Worm (Caenorhabditis elegans) whole organism, L2 larva: ENCODE data around the gene cmtr-2.

Experiments used
- C34F6.9 ChIP-seq: fragments of 150-350 bp; optimal IDR thresholded peaks from 2 replicates; lab custom pipeline; 2014; ENCODE audit warnings: missing biosample characterization, missing genetic modification characterization
- R02D3.7 ChIP-seq: fragments of 150-350 bp; optimal IDR thresholded peaks from 2 replicates; lab custom pipeline; 2014; ENCODE audit warnings: missing biosample characterization, missing genetic modification characterization
- alr-1 ChIP-seq: fragments of 150-350 bp; optimal IDR thresholded peaks from 2 replicates; lab custom pipeline; 2014; ENCODE audit warnings: missing biosample characterization, missing genetic modification characterization
- ama-1 ChIP-seq: fragments of 150-350 bp; optimal IDR thresholded peaks from 2 replicates; lab custom pipeline; 2018; ENCODE audit warnings: inconsistent platforms
- blmp-1 ChIP-seq: sonication (generic microtip); optimal IDR thresholded peaks from 2 replicates; lab custom pipeline; 2017; ENCODE audit warnings: missing genetic modification characterization, mild to moderate bottlenecking, missing compliant biosample characterization, antibody characterized with exemption, moderate library complexity; ENCODE audit not compliant: insufficient read depth
- crh-2 ChIP-seq: sonication (generic microtip); optimal IDR thresholded peaks from 2 replicates; lab custom pipeline; 2017; ENCODE audit warnings: missing biosample characterization, missing genetic modification characterization
- dmd-4 ChIP-seq: sonication (generic microtip); optimal IDR thresholded peaks from 2 replicates; lab custom pipeline; 2017; ENCODE audit warnings: missing biosample characterization, missing genetic modification characterization
- egl-27 ChIP-seq: sonication (generic microtip); optimal IDR thresholded peaks from 3 replicates; lab custom pipeline; 2017; ENCODE audit warnings: missing biosample characterization, missing genetic modification reagents, missing genetic modification characterization
- elt-3 ChIP-seq: sonication (generic microtip); optimal IDR thresholded peaks from 2 replicates; lab custom pipeline; 2017; ENCODE audit warnings: missing biosample characterization, missing genetic modification characterization
- fos-1 ChIP-seq: fragments of 150-350 bp; optimal IDR thresholded peaks from 2 replicates; lab custom pipeline; 2014; ENCODE audit warnings: missing biosample characterization, missing genetic modification characterization
- lin-11 ChIP-seq: fragments of 150-350 bp; sonication (generic microtip); optimal IDR thresholded peaks from 2 replicates; lab custom pipeline; 2014; ENCODE audit warnings: missing biosample characterization, missing genetic modification characterization, inconsistent platforms, mixed read lengths
- lin-13 ChIP-seq: fragments of 150-350 bp; optimal IDR thresholded peaks from 2 replicates; lab custom pipeline; 2014; ENCODE audit warnings: missing biosample characterization, missing genetic modification reagents, missing genetic modification characterization
- lsy-2 ChIP-seq, 2 experiments: fragments of 150-350 bp in 1 of 2; sonication (generic microtip) in 1 of 2; optimal IDR thresholded peaks; 2 replicates each; lab custom pipeline; 2014 to 2017; ENCODE audit warnings: missing biosample characterization in 2 of 2, missing genetic modification characterization in 2 of 2
- mbf-1 ChIP-seq: sonication (generic microtip); optimal IDR thresholded peaks from 2 replicates; lab custom pipeline; 2017; ENCODE audit warnings: missing biosample characterization, missing genetic modification characterization
- mdl-1 ChIP-seq, 2 experiments: fragments of 150-350 bp in 1 of 2; sonication (generic microtip) in 1 of 2; optimal IDR thresholded peaks; 2 replicates each; lab custom pipeline; 2017; ENCODE audit warnings: missing biosample characterization in 2 of 2, missing genetic modification characterization in 2 of 2
- nhr-11 ChIP-seq: fragments of 150-350 bp; optimal IDR thresholded peaks from 2 replicates; lab custom pipeline; 2014; ENCODE audit warnings: missing biosample characterization, missing genetic modification characterization
- nhr-129 ChIP-seq: fragments of 150-350 bp; optimal IDR thresholded peaks from 2 replicates; lab custom pipeline; 2014; ENCODE audit warnings: missing biosample characterization, missing genetic modification characterization
- nhr-23 ChIP-seq: fragments of 150-350 bp; optimal IDR thresholded peaks from 2 replicates; lab custom pipeline; 2014; ENCODE audit warnings: missing biosample characterization, missing genetic modification reagents, missing genetic modification characterization
- nhr-25 ChIP-seq: fragments of 150-350 bp; sonication (generic microtip); optimal IDR thresholded peaks from 3 replicates; lab custom pipeline; 2014; ENCODE audit warnings: missing biosample characterization, missing genetic modification characterization
- nhr-6 ChIP-seq: fragments of 150-350 bp; optimal IDR thresholded peaks from 2 replicates; lab custom pipeline; 2014; ENCODE audit warnings: missing biosample characterization, missing genetic modification characterization
- nhr-77 ChIP-seq: fragments of 150-350 bp; optimal IDR thresholded peaks from 2 replicates; lab custom pipeline; 2014; ENCODE audit warnings: missing biosample characterization, missing genetic modification characterization
- peb-1 ChIP-seq: fragments of 150-350 bp; optimal IDR thresholded peaks from 2 replicates; lab custom pipeline; 2014; ENCODE audit warnings: missing biosample characterization, missing genetic modification characterization
- sem-4 ChIP-seq: fragments of 150-350 bp; optimal IDR thresholded peaks from 2 replicates; lab custom pipeline; 2014; ENCODE audit warnings: missing biosample characterization, missing genetic modification reagents, missing genetic modification characterization
- sma-3 ChIP-seq: sonication (generic microtip); optimal IDR thresholded peaks from 2 replicates; lab custom pipeline; 2016; ENCODE audit warnings: missing genetic modification reagents, missing genetic modification characterization, missing compliant biosample characterization
- sma-9 ChIP-seq, 2 experiments: fragments of 150-350 bp in 1 of 2; sonication (generic microtip) in 1 of 2; optimal IDR thresholded peaks; 2 replicates each; lab custom pipeline; 2014 to 2016; ENCODE audit warnings: missing genetic modification characterization in 2 of 2, mild to moderate bottlenecking in 1 of 2, missing biosample characterization in 1 of 2, missing compliant biosample characterization in 1 of 2, missing genetic modification reagents in 1 of 2, moderate library complexity in 1 of 2
- snpc-4 ChIP-seq: fragments of 150-350 bp; optimal IDR thresholded peaks from 2 replicates; lab custom pipeline; 2014; ENCODE audit warnings: missing biosample characterization, missing genetic modification characterization
- unc-39 ChIP-seq: fragments of 150-350 bp; optimal IDR thresholded peaks from 2 replicates; lab custom pipeline; 2014; ENCODE audit warnings: missing biosample characterization, missing genetic modification characterization
- unc-55 ChIP-seq: fragments of 150-350 bp; sonication (generic microtip); optimal IDR thresholded peaks from 3 replicates; lab custom pipeline; 2014; ENCODE audit warnings: missing biosample characterization, missing genetic modification reagents, missing genetic modification characterization
- ztf-1 ChIP-seq: fragments of 200-800 bp; sonication (Bioruptor generic); conservative IDR thresholded peaks from 2 replicates; pipeline ENCODE4 v1.3.6; 2022; ENCODE audit warnings: missing genetic modification characterization, missing compliant biosample characterization
- ztf-11 ChIP-seq: sonication (generic microtip); optimal IDR thresholded peaks from 2 replicates; lab custom pipeline; 2017; ENCODE audit warnings: missing biosample characterization, missing genetic modification characterization

The cmtr-2 gene

DNA sequence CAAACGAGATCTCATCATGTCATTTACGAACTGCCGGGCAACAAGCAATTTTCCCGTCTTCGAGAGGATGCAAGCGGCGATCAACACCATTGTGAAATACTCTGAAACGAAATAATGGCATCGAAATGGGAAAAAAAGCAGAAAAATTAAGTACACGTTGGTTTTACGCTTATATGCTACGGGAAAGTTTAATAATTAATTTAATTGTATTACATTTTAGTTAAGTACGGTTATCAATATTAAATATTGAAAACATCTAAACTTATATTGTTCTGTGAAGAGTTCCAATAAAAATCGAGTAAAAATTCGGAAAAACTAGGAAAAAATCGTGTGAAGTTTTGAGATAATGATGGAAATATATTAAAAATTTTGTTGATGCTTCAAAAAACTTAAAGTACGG is 9.7 kb downstream of the cmtr-2 start, which contains the start of gene copd-1:
Gene copd-1, minus strand, starts transcription at position 101 of the 400 bp plus-strand sequence.
- no peak for TF ChIP-seq peb-1 (tag; lab: Kevin White, UChicago)
- TF ChIP-seq ztf-1 (GFP tag; lab: Robert Waterston, UW) = no peak
- no peak for TF ChIP-seq elt-3
- TF ChIP-seq lin-13 (GFP tag; lab: Kevin White, UChicago) = no peak
- TF ChIP-seq sem-4 (tag; lab: Kevin White, UChicago) = no peak
- TF ChIP-seq lin-11 (tag; lab: Kevin White, UChicago) = no peak
- TF ChIP-seq mbf-1 (tag; lab: Kevin White, UChicago) = no peak
- TF ChIP-seq alr-1 (tag; lab: Kevin White, UChicago) = no peak

DNA sequence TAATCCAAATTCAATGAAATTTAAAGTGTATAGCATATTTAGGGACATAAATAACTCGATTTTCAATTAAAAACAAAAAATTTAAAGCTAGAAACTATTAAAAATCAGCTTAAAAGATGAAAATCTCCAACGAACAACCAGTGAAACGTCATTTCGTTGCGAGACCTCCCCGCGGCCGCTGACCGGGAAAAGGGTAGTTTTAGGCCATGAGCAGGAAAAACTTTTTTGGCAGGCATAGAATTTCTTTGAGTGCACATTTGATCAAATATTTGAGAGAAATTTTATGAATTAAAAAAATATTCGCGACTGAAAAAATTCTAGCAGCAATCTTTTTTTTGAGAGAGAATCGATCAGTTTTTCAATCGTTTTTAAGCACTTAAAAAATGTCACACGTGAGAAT is 10.1 kb downstream of the cmtr-2 start:
- TF ChIP-seq ztf-11 = no peak
- TF ChIP-seq nhr-11 = no peak
- TF ChIP-seq unc-55 (GFP tag; lab: Kevin White, UChicago) = peak; percentile 75
- TF ChIP-seq nhr-25 (tag; lab: Kevin White, UChicago) = peak; percentile 10
- TF ChIP-seq lin-11 (tag; lab: Kevin White, UChicago) = peak; percentile 27
- TF ChIP-seq C34F6.9 (tag; lab: Kevin White, UChicago) = peak; percentile 68
- peak; percentile 99 for TF ChIP-seq crh-2 (tag; lab: Kevin White, UChicago)
- TF ChIP-seq sma-9 (GFP tag; optimal IDR thresholded peaks at IDR 0.05; lab: Kevin White, UChicago) = peak; percentile 9
- no peak for TF ChIP-seq sma-9 (tag; optimal IDR thresholded peaks at IDR 0.05; lab: Kevin White, UChicago)
- peak; percentile 13 for TF ChIP-seq fos-1
- TF ChIP-seq lsy-2 (tag; optimal IDR thresholded peaks at IDR 0.05; lab: Kevin White, UChicago) = peak in 1 of 2 experiments; percentile 78
- TF ChIP-seq sma-3 (GFP tag; lab: Kevin White, UChicago) = peak; percentile 5
- TF ChIP-seq lin-13 (GFP tag; lab: Kevin White, UChicago) = peak; percentile 6
- TF ChIP-seq nhr-23 (tag; lab: Kevin White, UChicago) = no peak

DNA sequence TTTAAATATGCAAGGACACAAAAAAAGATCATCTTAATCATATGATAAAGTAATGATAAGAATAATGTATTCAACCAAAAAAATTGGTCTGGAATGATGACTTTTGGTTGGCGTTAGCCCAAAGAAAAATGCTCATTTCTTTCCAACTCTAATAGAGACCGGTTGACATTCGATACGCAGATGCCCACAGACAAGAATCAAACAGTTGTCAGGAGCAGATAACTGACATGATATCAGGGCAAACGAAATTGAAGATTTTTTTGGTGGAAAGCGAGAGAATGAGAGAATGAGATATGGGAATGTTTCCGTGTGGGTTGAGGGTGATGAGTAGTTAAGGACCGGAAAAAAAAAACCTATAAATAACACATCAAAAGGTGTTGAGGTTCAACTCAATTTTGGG is 23.8 kb downstream of the cmtr-2 start:
- peak; percentile 4 for TF ChIP-seq nhr-129 (tag; lab: Kevin White, UChicago)
- no peak for TF ChIP-seq ama-1 (lab: Kevin White, UChicago)

DNA sequence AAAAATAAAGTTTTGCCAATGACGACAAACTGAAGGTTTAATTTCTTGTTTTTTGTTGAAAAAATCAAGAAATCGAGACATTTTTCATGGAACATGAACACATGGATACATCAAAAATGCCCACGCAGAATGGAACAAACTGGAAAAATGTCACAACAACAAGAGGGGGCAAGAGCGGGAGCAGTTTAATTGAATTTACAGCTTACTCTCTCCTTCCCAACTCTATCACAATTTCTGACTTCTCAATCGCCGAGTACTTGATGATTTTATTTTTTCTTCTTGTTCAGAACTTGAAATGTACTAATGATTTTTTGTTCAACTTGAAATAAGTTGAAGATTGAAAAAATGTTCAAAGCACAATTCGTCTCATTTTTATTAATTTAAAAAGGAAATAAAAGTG is 30.1 kb downstream of the cmtr-2 start:
- no peak for TF ChIP-seq R02D3.7 (tag; lab: Kevin White, UChicago)
- no peak for TF ChIP-seq ztf-11
- TF ChIP-seq unc-39 = no peak
- no peak for TF ChIP-seq sma-3 (GFP tag; lab: Kevin White, UChicago)
- no peak for TF ChIP-seq nhr-77 (tag; lab: Kevin White, UChicago)
- no peak for TF ChIP-seq elt-3
- TF ChIP-seq dmd-4 (tag; lab: Kevin White, UChicago) = no peak
- no peak for TF ChIP-seq nhr-6 (tag; lab: Kevin White, UChicago)

DNA sequence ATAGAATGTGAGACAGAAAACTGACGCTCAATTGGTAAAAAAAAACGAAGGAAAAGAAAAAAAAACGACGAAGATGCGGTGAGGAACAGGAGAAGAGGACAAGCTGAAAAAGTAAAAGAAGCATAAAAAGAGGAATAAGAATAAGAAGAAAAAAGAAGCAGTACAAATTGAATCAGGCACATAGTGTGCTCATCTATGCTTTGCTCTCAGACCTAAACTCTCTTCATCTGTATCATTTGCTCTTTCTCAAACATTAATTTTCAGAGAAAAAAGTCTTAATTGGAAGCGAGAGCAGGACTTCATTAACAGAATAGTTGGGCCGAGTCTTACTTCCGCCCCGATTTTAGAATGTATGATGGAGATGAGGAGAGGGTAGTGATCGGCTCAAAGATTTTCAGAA is 31.7 kb downstream of the cmtr-2 start:
- TF ChIP-seq C34F6.9 (tag; lab: Kevin White, UChicago) (peak; percentile 44), lsy-2 (tag; optimal IDR thresholded peaks at IDR 0.05; lab: Kevin White, UChicago) (peak in 1 of 2 experiments; percentile 4), egl-27 (no peak), sma-9 (GFP tag; optimal IDR thresholded peaks at IDR 0.05; lab: Kevin White, UChicago) (peak; percentile 21), sma-9 (tag; optimal IDR thresholded peaks at IDR 0.05; lab: Kevin White, UChicago) (no peak)

ce11 chrIII:6647568-6647967 is 32.4 kb downstream of the cmtr-2 start:
- TF ChIP-seq elt-3 = no peak
- no peak for TF ChIP-seq alr-1 (tag; lab: Kevin White, UChicago)
- TF ChIP-seq, all 48 proteins: peak for 0

- no peak for TF ChIP-seq mbf-1 (tag; lab: Kevin White, UChicago)
- no peak for TF ChIP-seq R02D3.7 (tag; lab: Kevin White, UChicago)
- TF ChIP-seq snpc-4 (tag; lab: Kevin White, UChicago) = no peak
- no peak for TF ChIP-seq blmp-1 (tag; lab: Kevin White, UChicago)
- no peak for TF ChIP-seq mdl-1 (tag; optimal IDR thresholded peaks at IDR 0.05; lab: Kevin White, UChicago)
- peak; percentile 2 for TF ChIP-seq C34F6.9 (tag; lab: Kevin White, UChicago)
- TF ChIP-seq dmd-4 (tag; lab: Kevin White, UChicago) = no peak
- TF ChIP-seq lsy-2 (tag; optimal IDR thresholded peaks at IDR 0.05; lab: Kevin White, UChicago) = peak in 1 of 2 experiments; percentile 6
These were observed 36.8 kb downstream of the cmtr-2 start, which contains the start of gene pdfr-1 for ce11 chrIII:6651983-6652382. TSS of gene pdfr-1 (minus strand) at chrIII:6652083.
